Worm (Caenorhabditis elegans) whole organism, early embryonic: ENCODE data around the gene mrpl-48.

Experiments used
- B0310.2 ChIP-seq: sonication (generic microtip); optimal IDR thresholded peaks from 2 replicates; lab custom pipeline; 2016; ENCODE audit warnings: mild to moderate bottlenecking, missing genetic modification characterization, missing compliant biosample characterization
- F13C5.2 ChIP-seq: sonication (generic microtip); optimal IDR thresholded peaks from 2 replicates; lab custom pipeline; 2017; ENCODE audit warnings: mild to moderate bottlenecking, missing genetic modification characterization, inconsistent platforms, missing compliant biosample characterization
- aly-1 ChIP-seq: sonication (generic microtip); optimal IDR thresholded peaks from 2 replicates; lab custom pipeline; 2016; ENCODE audit warnings: missing genetic modification characterization, missing compliant biosample characterization
- ama-1 ChIP-seq: fragments of 150-350 bp; optimal IDR thresholded peaks from 2 replicates; lab custom pipeline; 2014
- ceh-13 ChIP-seq: fragments of 200-800 bp; sonication (Bioruptor generic); optimal IDR thresholded peaks from 2 replicates; lab custom pipeline; 2018; ENCODE audit warnings: mild to moderate bottlenecking, missing genetic modification characterization, missing compliant biosample characterization
- flt-1 ChIP-seq: fragments of 200-800 bp; sonication (Bioruptor generic); IDR thresholded peaks from 2 replicates; pipeline ENCODE4 v1.3.6; 2022; ENCODE audit warnings: missing genetic modification characterization, missing compliant biosample characterization
- hmbx-1 ChIP-seq: sonication (generic microtip); optimal IDR thresholded peaks from 2 replicates; lab custom pipeline; 2016; ENCODE audit warnings: mild to moderate bottlenecking, missing genetic modification characterization, missing compliant biosample characterization
- hnd-1 ChIP-seq: sonication (generic microtip); optimal IDR thresholded peaks from 2 replicates; lab custom pipeline; 2016; ENCODE audit warnings: missing genetic modification characterization, missing compliant biosample characterization
- scrt-1 ChIP-seq: fragments of 200-800 bp; sonication (Bioruptor generic); IDR thresholded peaks from 2 replicates; pipeline ENCODE4 v1.3.6; 2022; ENCODE audit warnings: missing genetic modification characterization, missing compliant biosample characterization
- sea-1 ChIP-seq: fragments of 200-800 bp; sonication (Bioruptor generic); conservative IDR thresholded peaks from 2 replicates; pipeline ENCODE4 v1.3.6; 2022; ENCODE audit warnings: missing genetic modification characterization, missing compliant biosample characterization
- tbx-11 ChIP-seq: fragments of 200-800 bp; sonication (Bioruptor generic); IDR thresholded peaks from 2 replicates; pipeline ENCODE4 v1.3.6; 2022; ENCODE audit warnings: missing genetic modification characterization, missing compliant biosample characterization
- tra-4 ChIP-seq: sonication (generic microtip); optimal IDR thresholded peaks from 2 replicates; lab custom pipeline; 2017; ENCODE audit warnings: missing genetic modification characterization, missing compliant biosample characterization

DNA sequence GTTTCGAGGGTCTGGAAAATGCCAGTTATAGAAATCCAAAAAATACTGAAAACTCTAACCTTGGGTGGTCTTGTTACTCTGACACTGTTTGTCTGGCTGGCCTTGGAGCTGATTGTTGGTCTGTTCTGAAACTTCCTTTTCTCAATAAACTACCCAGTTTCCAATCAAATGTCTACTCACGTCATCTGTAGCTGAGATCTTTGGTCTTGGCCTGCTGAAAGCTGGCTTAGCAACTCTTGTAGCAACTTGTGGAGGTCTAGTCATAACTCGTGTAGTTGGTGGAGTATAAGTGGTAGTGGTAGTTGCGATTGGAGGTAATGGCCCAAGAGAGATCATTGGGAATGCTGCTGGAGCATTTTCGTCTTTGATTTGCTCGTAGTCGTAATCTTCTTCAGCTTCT is 16.7 kb downstream of the mrpl-48 start:
- TF ChIP-seq ama-1, result no peak
- no peak for TF ChIP-seq F13C5.2 (tag; lab: Kevin White, UChicago)
- no peak for TF ChIP-seq tra-4 (tag; lab: Kevin White, UChicago)
- TF ChIP-seq aly-1 (tag; lab: Kevin White, UChicago), result no peak
- no peak for TF ChIP-seq sea-1
- no peak for TF ChIP-seq hmbx-1
- no peak for TF ChIP-seq hnd-1
- no peak for TF ChIP-seq ceh-13 (GFP tag; lab: Kevin White, UChicago)
- TF ChIP-seq B0310.2 (tag; lab: Kevin White, UChicago), result no peak
- no peak for TF ChIP-seq flt-1 (GFP tag; lab: Robert Waterston, UW)
- TF ChIP-seq tbx-11 (GFP tag; lab: Robert Waterston, UW), result no peak
- no peak for TF ChIP-seq scrt-1 (GFP tag; lab: Robert Waterston, UW)
